Worm (Caenorhabditis elegans) whole organism, L3 larva: ENCODE data around the gene abu-11.

Source experiments
- egl-27 ChIP-seq: sonication (generic microtip); optimal IDR thresholded peaks from 4 replicates; lab custom pipeline; 2017; ENCODE audit warnings: missing biosample characterization, missing genetic modification reagents, missing genetic modification characterization
- elt-1 ChIP-seq: fragments of 150-350 bp; optimal IDR thresholded peaks from 2 replicates; lab custom pipeline; 2014; ENCODE audit warnings: missing biosample characterization, missing genetic modification characterization
- eor-1 ChIP-seq, 2 experiments: fragments of 150-350 bp; optimal IDR thresholded peaks; 2 replicates each; lab custom pipeline; 2014 to 2018; ENCODE audit warnings: missing biosample characterization in 2 of 2, missing genetic modification characterization in 2 of 2
- fos-1 ChIP-seq: fragments of 150-350 bp; optimal IDR thresholded peaks from 2 replicates; lab custom pipeline; 2014; ENCODE audit warnings: missing biosample characterization, missing genetic modification characterization
- mdl-1 ChIP-seq: fragments of 150-350 bp; optimal IDR thresholded peaks from 2 replicates; lab custom pipeline; 2014; ENCODE audit warnings: missing biosample characterization, missing genetic modification characterization
- mml-1 ChIP-seq: fragments of 150-350 bp; sonication (generic microtip); optimal IDR thresholded peaks from 3 replicates; lab custom pipeline; 2014; ENCODE audit warnings: missing biosample characterization, missing genetic modification characterization
- nhr-12 ChIP-seq: fragments of 150-350 bp; optimal IDR thresholded peaks from 2 replicates; lab custom pipeline; 2014; ENCODE audit warnings: missing biosample characterization, missing genetic modification characterization
- nhr-28 ChIP-seq: fragments of 150-350 bp; optimal IDR thresholded peaks from 2 replicates; lab custom pipeline; 2014; ENCODE audit warnings: missing biosample characterization, missing genetic modification characterization
- nhr-67 ChIP-seq: fragments of 150-350 bp; optimal IDR thresholded peaks from 2 replicates; lab custom pipeline; 2014; ENCODE audit warnings: missing biosample characterization, missing genetic modification characterization
- nhr-77 ChIP-seq: fragments of 150-350 bp; optimal IDR thresholded peaks from 2 replicates; lab custom pipeline; 2014; ENCODE audit warnings: missing biosample characterization, missing genetic modification characterization
- tbx-2 ChIP-seq: sonication (generic microtip); optimal IDR thresholded peaks from 2 replicates; lab custom pipeline; 2016; ENCODE audit warnings: mild to moderate bottlenecking, missing genetic modification characterization, missing compliant biosample characterization
- unc-62 ChIP-seq: fragments of 150-350 bp; sonication (generic microtip); optimal IDR thresholded peaks from 4 replicates; lab custom pipeline; 2014; ENCODE audit warnings: missing biosample characterization, missing genetic modification reagents, missing genetic modification characterization

- no peak for TF ChIP-seq nhr-28
- no peak for TF ChIP-seq nhr-67 (tag; lab: Kevin White, UChicago)
- TF ChIP-seq mml-1 (tag; lab: Kevin White, UChicago) = no peak
- no peak for TF ChIP-seq nhr-77 (tag; lab: Kevin White, UChicago)
- no peak for TF ChIP-seq mdl-1 (tag; lab: Kevin White, UChicago)
- no peak for TF ChIP-seq eor-1 (tag; optimal IDR thresholded peaks at IDR 0.05; lab: Kevin White, UChicago)
- no peak for TF ChIP-seq fos-1 (tag; lab: Kevin White, UChicago)
- no peak for TF ChIP-seq unc-62
- no peak for TF ChIP-seq nhr-12 (tag; lab: Kevin White, UChicago)
- TF ChIP-seq tbx-2 (tag; lab: Kevin White, UChicago) = no peak
- no peak for TF ChIP-seq elt-1 (tag; lab: Kevin White, UChicago)
- TF ChIP-seq egl-27 (tag; lab: Kevin White, UChicago) = no peak
Measured at ce11 chrII:188967-189366, 5.4 kb downstream of the abu-11 start, which contains the start of gene T01D1.5.
